Fruit fly (Drosophila melanogaster): ENCODE data around the gene PIG-Wa.

DNA sequence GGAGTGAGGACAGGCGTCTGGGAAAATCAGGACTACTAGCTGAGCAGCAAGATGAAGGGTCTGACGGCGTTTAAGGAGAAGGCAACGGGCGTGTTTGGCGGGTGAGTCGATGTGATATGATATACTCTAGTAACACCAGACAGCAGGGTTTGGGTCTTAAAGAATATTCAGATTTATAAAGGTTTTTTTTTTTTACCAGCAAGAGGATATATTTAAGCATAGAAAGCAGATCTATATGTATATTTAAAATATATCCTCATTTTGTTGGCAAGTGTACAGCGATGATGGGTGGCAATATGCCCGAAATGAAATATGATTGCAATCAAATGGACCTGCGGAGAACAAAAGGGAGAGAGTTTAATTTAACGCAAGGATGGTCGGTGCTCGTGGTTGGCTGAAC, 19.2 kb downstream of the PIG-Wa start:
- TF ChIP-seq E2f2 (GFP tag; IDR thresholded peaks at IDR 0.05) (no peak), lbe (GFP tag; optimal IDR thresholded peaks at IDR 0.05) (no peak), seq (GFP tag; IDR thresholded peaks at IDR 0.05) (no peak; the same call in 1 of the 2 replicates), gsb (GFP tag; IDR thresholded peaks at IDR 0.05) (no peak), odd (GFP tag; optimal IDR thresholded peaks at IDR 0.05) (no peak), crc (GFP tag; optimal IDR thresholded peaks at IDR 0.05) (no peak), CG31365 (tag; optimal IDR thresholded peaks at IDR 0.05) (no peak), CG3995 (GFP tag; optimal IDR thresholded peaks at IDR 0.05) (no peak)
